Fruit fly (Drosophila melanogaster) Kc167 (cell line): ENCODE measurements around the gene AP-1mu.

Source experiments
- Myc ChIP-seq: fragments of >200 bp; optimal IDR thresholded peaks from 2 replicates; lab custom pipeline; 2017; ENCODE audit warnings: missing external identifiers
- Sin3A ChIP-seq: fragments of >200 bp; optimal IDR thresholded peaks from 2 replicates; lab custom pipeline; 2018; ENCODE audit warnings: missing external identifiers
- h ChIP-seq: fragments of >200 bp; optimal IDR thresholded peaks from 3 replicates; lab custom pipeline; 2018; ENCODE audit warnings: missing external identifiers
- insv ChIP-seq: fragments of >200 bp; optimal IDR thresholded peaks from 3 replicates; lab custom pipeline; 2018; ENCODE audit warnings: missing external identifiers
- psq ChIP-seq: fragments of >200 bp; optimal IDR thresholded peaks from 2 replicates; lab custom pipeline; 2017; ENCODE audit warnings: missing external identifiers
- ttk ChIP-seq: sonication (Bioruptor generic); optimal IDR thresholded peaks from 2 replicates; lab custom pipeline; 2017; ENCODE audit warnings: missing external identifiers

Gene AP-1mu

DNA sequence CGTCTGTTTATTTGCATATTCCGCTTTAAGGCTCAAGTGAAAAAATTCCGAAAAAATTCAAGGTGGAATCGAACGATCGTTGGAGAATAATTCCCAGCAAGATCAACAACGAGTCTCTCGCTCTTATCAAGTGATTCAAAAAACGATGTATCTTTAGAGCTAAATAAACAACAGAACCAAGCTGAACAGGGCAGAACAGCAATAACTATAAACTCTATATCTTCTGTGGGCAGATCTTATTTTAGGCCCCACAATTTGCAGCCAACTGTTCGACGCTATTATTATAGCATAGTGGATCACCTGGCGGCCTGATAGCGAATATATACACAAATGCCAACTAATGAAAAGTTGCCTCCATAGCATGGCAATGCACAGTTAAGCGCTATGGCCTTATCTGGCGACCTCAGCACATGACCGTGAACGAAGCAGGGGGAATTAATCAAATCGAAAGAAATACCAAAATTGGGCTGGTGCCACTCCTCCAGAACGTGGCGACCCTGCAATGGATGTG is 29.9 kb downstream of the AP-1mu start:
- TF ChIP-seq Myc (lab: Kevin White, UChicago) (no peak), insv (no peak), Sin3A (no peak), h (no peak), psq (lab: Kevin White, UChicago) (no peak), ttk (no peak)

DNA sequence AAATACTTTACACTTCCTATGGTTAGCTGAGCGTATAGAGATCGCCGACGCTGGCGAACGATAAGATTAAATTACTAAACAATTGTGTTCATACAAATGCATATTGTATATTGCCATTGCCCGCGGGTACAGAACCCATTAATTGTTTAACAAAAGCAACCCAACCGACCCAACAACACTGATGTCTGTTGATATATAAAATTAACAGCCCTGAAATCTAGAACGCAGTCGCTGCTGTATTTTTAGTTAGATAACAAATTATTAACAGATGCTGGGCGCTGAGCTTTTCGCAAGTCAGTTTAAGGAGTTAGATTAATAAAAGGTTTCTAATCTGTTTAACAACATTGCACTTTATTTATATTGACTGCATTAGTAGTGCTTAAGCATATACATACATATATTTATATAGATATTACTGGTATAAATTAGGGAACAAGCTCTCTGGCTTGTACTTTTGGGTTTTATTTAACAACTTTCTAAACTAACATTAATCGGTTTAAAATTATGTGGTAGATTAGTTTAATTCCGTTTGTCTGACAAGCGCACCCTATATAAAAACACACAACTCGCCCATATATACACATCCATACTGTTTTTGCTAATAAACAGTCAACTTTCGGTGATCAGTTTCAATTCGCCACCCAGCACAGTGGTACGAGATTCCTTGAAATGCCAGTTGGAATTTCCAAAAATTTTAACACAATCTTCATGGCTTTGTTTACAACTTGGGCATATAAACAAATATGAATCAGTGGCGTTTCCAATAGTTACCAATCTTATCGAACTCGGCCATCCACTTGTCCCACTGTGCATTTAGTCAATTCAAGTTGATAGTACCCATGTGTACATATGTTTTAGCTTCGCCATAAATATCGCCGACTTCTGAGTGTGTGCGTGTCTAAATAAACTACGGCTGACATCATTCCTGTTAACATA is 31.1 kb downstream of the AP-1mu start:
- TF ChIP-seq Sin3A (no peak), insv (no peak), h (no peak), Myc (lab: Kevin White, UChicago) (no peak), ttk (no peak), psq (lab: Kevin White, UChicago) (no peak)

- TF ChIP-seq Sin3A (no peak), psq (lab: Kevin White, UChicago) (no peak), Myc (lab: Kevin White, UChicago) (no peak), ttk (no peak), insv (no peak), h (no peak)
Measured at dm6 chr3R:9516400-9516852, 42.9 kb downstream of the AP-1mu start.

dm6 chr3R:9515860-9516344 is 43.4 kb downstream of the AP-1mu start, which contains the start of the genes mRpL47, CG8176 and Kdm3:
mRpL47 (minus strand) TSS chr3R:9515908.
CG8176 (plus strand) TSS chr3R:9516007.
Kdm3 (plus strand) TSS chr3R:9516007.
- TF ChIP-seq insv = no peak
- no peak for TF ChIP-seq h
- TF ChIP-seq ttk = no peak
- no peak for TF ChIP-seq Myc (lab: Kevin White, UChicago)
- TF ChIP-seq Sin3A = no peak
- no peak for TF ChIP-seq psq (lab: Kevin White, UChicago)

- TF ChIP-seq Myc (lab: Kevin White, UChicago) (no peak), psq (lab: Kevin White, UChicago) (no peak), insv (no peak), Sin3A (no peak), h (no peak), ttk (no peak)
Measured at dm6 chr3R:9513052-9513420, 46.3 kb downstream of the AP-1mu start, which contains the start of the genes Ras85D and Rlb1. Ras85D (minus strand) TSS chr3R:9513067. Rlb1 (plus strand) TSS chr3R:9513327.

- TF ChIP-seq h (no peak), Sin3A (no peak), Myc (lab: Kevin White, UChicago) (no peak), ttk (no peak), psq (lab: Kevin White, UChicago) (no peak), insv (no peak)
Measured at dm6 chr3R:9512193-9513051, 46.9 kb downstream of the AP-1mu start.

DNA sequence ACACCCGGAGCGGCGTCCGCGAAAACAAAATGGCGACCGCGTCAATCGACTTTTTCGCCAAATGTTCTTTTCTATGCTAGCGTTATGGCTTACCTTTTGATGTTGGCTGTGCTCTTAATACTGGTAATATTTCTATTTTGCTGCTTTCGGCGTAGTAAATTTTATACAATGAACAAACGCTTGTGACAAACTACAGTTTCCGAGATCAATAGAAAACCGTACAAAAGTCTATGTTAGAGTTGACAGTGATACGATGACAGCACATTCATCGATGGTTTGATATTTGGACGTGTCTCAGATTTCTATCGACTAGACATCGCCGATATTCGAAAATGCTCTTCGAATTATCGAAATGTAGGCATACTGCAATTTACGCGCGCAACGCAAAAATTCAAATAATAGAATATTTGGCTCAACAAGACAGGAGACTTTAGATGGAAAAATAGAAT is 49.2 kb downstream of the AP-1mu start, which contains the start of gene rump:
Gene rump (minus strand): TSS at position 255 of the 449 bp plus-strand sequence.
- TF ChIP-seq Sin3A = no peak
- TF ChIP-seq psq (lab: Kevin White, UChicago) = no peak
- TF ChIP-seq h = no peak
- no peak for TF ChIP-seq insv
- TF ChIP-seq ttk = no peak
